Fruit fly (Drosophila melanogaster): ENCODE data around the gene CG14408.

- TF ChIP-seq psq (GFP tag; optimal IDR thresholded peaks at IDR 0.05) (no peak), br (GFP tag; optimal IDR thresholded peaks at IDR 0.05) (no peak), lola (GFP tag; optimal IDR thresholded peaks at IDR 0.05) (no peak), GATAd (GFP tag; optimal IDR thresholded peaks at IDR 0.05) (no peak), tai (GFP tag; optimal IDR thresholded peaks at IDR 0.05) (no peak), Hr78 (GFP tag; optimal IDR thresholded peaks at IDR 0.05) (no peak), usp (GFP tag; optimal IDR thresholded peaks at IDR 0.05) (no peak), Myc (optimal IDR thresholded peaks at IDR 0.05) (no peak), rgr (GFP tag; optimal IDR thresholded peaks at IDR 0.05) (no peak), foxo (GFP tag; optimal IDR thresholded peaks at IDR 0.05) (no peak), dsf (GFP tag; optimal IDR thresholded peaks at IDR 0.05; ENCODE audit: borderline replicate concordance) (no peak)
These were observed 47.1 kb upstream of the CG14408 start for dm6 chrX:14878917-14879316.

All from whole organism, wandering third instar larva.